Worm (Caenorhabditis elegans) whole organism, young adult: ENCODE data around the gene T28A11.4.

Source experiments
- B0261.1 ChIP-seq: sonication (generic microtip); optimal IDR thresholded peaks from 2 replicates; lab custom pipeline; 2016; ENCODE audit warnings: mild to moderate bottlenecking, missing genetic modification characterization, moderate library complexity, missing compliant biosample characterization
- D2030.7 ChIP-seq: fragments of 200-800 bp; sonication (Bioruptor generic); IDR thresholded peaks from 2 replicates; pipeline ENCODE4 v1.3.6; 2022; ENCODE audit warnings: missing genetic modification reagents, missing genetic modification characterization, missing compliant biosample characterization
- F37B4.10 ChIP-seq: fragments of 200-800 bp; sonication (Bioruptor generic); IDR thresholded peaks from 2 replicates; pipeline ENCODE4 v1.3.6; 2022; ENCODE audit warnings: missing genetic modification characterization, missing compliant biosample characterization
- F49E8.2 ChIP-seq: sonication (generic microtip); optimal IDR thresholded peaks from 3 replicates; lab custom pipeline; 2017; ENCODE audit warnings: missing genetic modification characterization, mild to moderate bottlenecking, missing compliant biosample characterization, antibody characterized with exemption, moderate library complexity; ENCODE audit not compliant: insufficient read depth
- K11D2.4 ChIP-seq: fragments of 200-800 bp; sonication (Bioruptor generic); IDR thresholded peaks from 2 replicates; pipeline ENCODE4 v1.3.6; 2022; ENCODE audit warnings: missing genetic modification reagents, missing genetic modification characterization, missing compliant biosample characterization
- K12H6.12 ChIP-seq: fragments of 200-800 bp; sonication (Bioruptor generic); optimal IDR thresholded peaks from 2 replicates; lab custom pipeline; 2018; ENCODE audit warnings: mild to moderate bottlenecking, missing genetic modification characterization, missing compliant biosample characterization
- Y95B8A.8 ChIP-seq: fragments of 200-800 bp; sonication (Bioruptor generic); IDR thresholded peaks from 2 replicates; pipeline ENCODE4 v1.3.6; 2022; ENCODE audit warnings: missing genetic modification reagents, missing genetic modification characterization, missing compliant biosample characterization
- atf-7 ChIP-seq: sonication (generic microtip); optimal IDR thresholded peaks from 2 replicates; lab custom pipeline; 2017; ENCODE audit warnings: mild to moderate bottlenecking, missing genetic modification characterization, missing compliant biosample characterization
- attf-3 ChIP-seq: fragments of 200-800 bp; sonication (Bioruptor generic); conservative IDR thresholded peaks from 2 replicates; pipeline ENCODE4 v1.3.6; 2022; ENCODE audit warnings: missing genetic modification reagents, missing genetic modification characterization, missing compliant biosample characterization
- attf-6 ChIP-seq: fragments of 200-800 bp; sonication (Bioruptor generic); IDR thresholded peaks from 2 replicates; pipeline ENCODE4 v1.3.6; 2022; ENCODE audit warnings: missing genetic modification reagents, missing genetic modification characterization, missing compliant biosample characterization
- bed-2 ChIP-seq: fragments of 200-800 bp; sonication (Bioruptor generic); IDR thresholded peaks from 2 replicates; pipeline ENCODE4 v1.3.6; 2022; ENCODE audit warnings: missing genetic modification reagents, missing genetic modification characterization, missing compliant biosample characterization
- ceh-100 ChIP-seq: fragments of 200-800 bp; sonication (Bioruptor generic); IDR thresholded peaks from 2 replicates; pipeline ENCODE4 v1.3.6; 2022; ENCODE audit warnings: missing genetic modification reagents, missing genetic modification characterization, missing compliant biosample characterization
- ceh-40 ChIP-seq: fragments of 200-800 bp; sonication (Bioruptor generic); IDR thresholded peaks from 2 replicates; pipeline ENCODE4 v1.3.6; 2022; ENCODE audit warnings: missing genetic modification characterization, missing compliant biosample characterization
- ceh-79 ChIP-seq: sonication (generic microtip); optimal IDR thresholded peaks from 2 replicates; lab custom pipeline; 2017; ENCODE audit warnings: mild to moderate bottlenecking, missing genetic modification characterization, missing compliant biosample characterization
- ets-4 ChIP-seq: fragments of 200-800 bp; sonication (Bioruptor generic); optimal IDR thresholded peaks from 2 replicates; lab custom pipeline; 2018; ENCODE audit warnings: mild to moderate bottlenecking, missing genetic modification characterization, missing compliant biosample characterization
- hsf-1 ChIP-seq: fragments of 200-800 bp; sonication (Bioruptor generic); IDR thresholded peaks from 2 replicates; pipeline ENCODE4 v1.3.6; 2022; ENCODE audit warnings: missing genetic modification reagents, missing genetic modification characterization, missing compliant biosample characterization
- lsl-1 ChIP-seq: fragments of 200-800 bp; sonication (Bioruptor generic); optimal IDR thresholded peaks from 2 replicates; lab custom pipeline; 2018; ENCODE audit warnings: mild to moderate bottlenecking, missing genetic modification characterization, moderate library complexity, missing compliant biosample characterization
- madf-10 ChIP-seq: sonication (generic microtip); optimal IDR thresholded peaks from 2 replicates; lab custom pipeline; 2016; ENCODE audit warnings: mild to moderate bottlenecking, missing genetic modification characterization, missing compliant biosample characterization
- madf-6 ChIP-seq: fragments of 200-800 bp; sonication (Bioruptor generic); IDR thresholded peaks from 2 replicates; pipeline ENCODE4 v1.3.6; 2022; ENCODE audit warnings: missing genetic modification reagents, missing genetic modification characterization, missing compliant biosample characterization
- madf-8 ChIP-seq: fragments of 200-800 bp; sonication (Bioruptor generic); conservative IDR thresholded peaks from 2 replicates; pipeline ENCODE4 v1.3.6; 2022; ENCODE audit warnings: missing genetic modification reagents, missing genetic modification characterization, missing compliant biosample characterization
- nfyb-1 ChIP-seq: fragments of 200-800 bp; sonication (Bioruptor generic); IDR thresholded peaks from 2 replicates; pipeline ENCODE4 v1.3.6; 2022; ENCODE audit warnings: missing genetic modification reagents, missing genetic modification characterization, missing compliant biosample characterization
- nhr-120 ChIP-seq: fragments of 200-800 bp; sonication (Bioruptor generic); IDR thresholded peaks from 2 replicates; pipeline ENCODE4 v1.3.6; 2022; ENCODE audit warnings: missing genetic modification characterization, missing compliant biosample characterization
- nhr-90 ChIP-seq: sonication (generic microtip); optimal IDR thresholded peaks from 2 replicates; lab custom pipeline; 2016; ENCODE audit warnings: missing genotype, mild to moderate bottlenecking, missing genetic modification characterization, missing compliant biosample characterization
- repo-1 ChIP-seq: sonication (generic microtip); optimal IDR thresholded peaks from 2 replicates; lab custom pipeline; 2017; ENCODE audit warnings: mild to moderate bottlenecking, missing genetic modification characterization, missing compliant biosample characterization
- rpc-1 ChIP-seq, 2 experiments: fragments of 150-350 bp in 1 of 2; sonication (generic microtip) in 1 of 2; optimal IDR thresholded peaks; 2 replicates each; lab custom pipeline; 2014 to 2018; ENCODE audit warnings: missing biosample characterization in 1 of 2, missing genetic modification characterization in 1 of 2, missing genetic modification reagents in 1 of 2, missing genotype in 1 of 2
- sea-2 ChIP-seq: fragments of 200-800 bp; sonication (Bioruptor generic); IDR thresholded peaks from 2 replicates; pipeline ENCODE4 v1.3.6; 2022; ENCODE audit warnings: missing genetic modification characterization, missing compliant biosample characterization
- snpc-1.3 ChIP-seq: sonication (generic microtip); optimal IDR thresholded peaks from 2 replicates; lab custom pipeline; 2017; ENCODE audit warnings: missing genetic modification characterization, mild to moderate bottlenecking, missing compliant biosample characterization, antibody characterized with exemption, moderate library complexity, missing genotype, missing genetic modification reagents; ENCODE audit not compliant: insufficient read depth
- snpc-4 ChIP-seq, 5 experiments: fragments of 150-350 bp in 1 of 5; sonication (generic microtip) in 4 of 5; optimal IDR thresholded peaks; 2 replicates each; lab custom pipeline; 2014 to 2018; ENCODE audit warnings: missing genetic modification characterization in 5 of 5, missing biosample characterization in 3 of 5, antibody characterized with exemption in 2 of 5, mild to moderate bottlenecking in 2 of 5, missing compliant biosample characterization in 2 of 5, missing genotype in 2 of 5, moderate library complexity in 2 of 5, missing genetic modification reagents in 1 of 5
- tlf-1 ChIP-seq: fragments of 200-800 bp; sonication (Bioruptor generic); optimal IDR thresholded peaks from 2 replicates; lab custom pipeline; 2018; ENCODE audit warnings: mild to moderate bottlenecking, missing genetic modification characterization, missing compliant biosample characterization
- unc-130 ChIP-seq: sonication (generic microtip); optimal IDR thresholded peaks from 2 replicates; lab custom pipeline; 2016; ENCODE audit warnings: missing genetic modification reagents, missing genetic modification characterization, missing compliant biosample characterization
- ztf-3 ChIP-seq: fragments of 200-800 bp; sonication (Bioruptor generic); optimal IDR thresholded peaks from 2 replicates; lab custom pipeline; 2018; ENCODE audit warnings: mild to moderate bottlenecking, missing genetic modification characterization, missing compliant biosample characterization

Gene T28A11.4

DNA sequence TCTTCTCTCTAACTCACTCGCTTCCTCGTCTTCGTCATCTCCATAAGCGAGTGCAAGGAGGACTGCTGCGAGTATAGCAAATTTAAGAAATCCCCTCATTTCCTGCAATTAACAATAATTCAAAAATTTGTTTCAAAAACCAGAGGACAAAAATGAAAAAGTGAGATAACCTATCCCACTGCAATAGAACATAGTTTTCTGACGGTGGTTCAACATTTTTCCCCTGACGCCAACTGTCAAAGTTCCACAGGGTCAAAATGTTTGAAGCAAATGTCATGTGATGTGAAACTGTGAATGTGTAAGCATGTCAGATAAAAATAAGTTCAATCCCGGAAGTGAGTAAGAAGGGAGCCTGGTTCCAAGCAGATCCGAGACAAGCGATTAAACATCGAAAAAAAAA, 4.4 kb upstream of the T28A11.4 start, which contains the start of gene T28A11.19 (continued):
- TF ChIP-seq Y95B8A.8 (GFP tag; lab: Robert Waterston, UW), result no peak

DNA sequence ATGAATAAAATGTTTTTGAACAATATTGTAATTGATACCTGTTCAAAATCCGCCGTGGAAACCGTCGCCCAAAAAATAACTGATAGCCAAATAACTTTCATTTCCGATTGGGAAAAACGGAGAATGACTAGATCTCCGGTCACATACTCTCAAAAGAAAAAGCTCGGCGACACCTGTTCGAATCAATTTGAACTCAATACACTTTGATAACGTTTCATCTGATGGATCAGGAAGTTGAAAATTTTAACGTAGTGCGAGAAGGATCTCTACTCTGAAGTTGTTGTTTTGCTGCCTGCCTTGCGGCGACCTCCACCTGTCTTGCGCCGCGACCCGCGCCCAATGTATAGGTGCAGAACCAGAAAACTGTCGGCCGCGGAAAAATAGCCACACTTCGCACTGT, 694 bp upstream of the T28A11.4 start, which contains the start of gene T28A11.20:
T28A11.20 (minus strand) TSS at position 101 of the 400 bp plus-strand sequence.
- no peak for TF ChIP-seq attf-3 (GFP tag; lab: Robert Waterston, UW)
- no peak for TF ChIP-seq rpc-1 (optimal IDR thresholded peaks at IDR 0.05; lab: Kevin White, UChicago)
- TF ChIP-seq rpc-1 (tag; optimal IDR thresholded peaks at IDR 0.05; lab: Kevin White, UChicago), result no peak
- TF ChIP-seq hsf-1 (GFP tag; lab: Robert Waterston, UW), result no peak
- TF ChIP-seq nhr-120 (GFP tag; lab: Robert Waterston, UW), result no peak
- TF ChIP-seq K11D2.4 (GFP tag; lab: Robert Waterston, UW), result no peak
- TF ChIP-seq snpc-1.3 (tag; lab: Kevin White, UChicago), result no peak
- TF ChIP-seq tlf-1, result no peak
- TF ChIP-seq ztf-3 (GFP tag; lab: Kevin White, UChicago), result no peak

DNA sequence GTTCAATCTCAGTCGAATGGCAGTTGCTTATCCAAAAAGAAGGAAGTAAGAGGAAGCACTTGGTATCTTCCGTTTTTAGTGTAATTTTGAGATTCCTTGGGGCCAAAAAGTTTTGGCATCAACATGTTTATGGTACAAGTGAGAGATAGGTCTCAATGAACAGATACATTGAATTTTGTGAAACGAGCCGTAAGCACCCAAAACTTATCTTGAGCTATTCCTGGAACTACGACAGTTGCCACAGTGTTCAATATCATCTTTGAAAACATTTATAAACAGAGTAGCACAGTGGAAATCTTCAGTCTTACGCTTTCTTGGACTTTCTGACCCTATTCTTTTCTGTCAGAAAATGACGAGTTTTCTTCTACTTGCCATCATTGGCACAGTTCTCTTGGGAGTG, 1.2 kb downstream of the T28A11.4 start, which contains the start of gene T28A11.3:
T28A11.3 (plus strand) TSS at position 301 of the 400 bp plus-strand sequence.
- TF ChIP-seq ceh-100 (GFP tag; lab: Robert Waterston, UW), result no peak

DNA sequence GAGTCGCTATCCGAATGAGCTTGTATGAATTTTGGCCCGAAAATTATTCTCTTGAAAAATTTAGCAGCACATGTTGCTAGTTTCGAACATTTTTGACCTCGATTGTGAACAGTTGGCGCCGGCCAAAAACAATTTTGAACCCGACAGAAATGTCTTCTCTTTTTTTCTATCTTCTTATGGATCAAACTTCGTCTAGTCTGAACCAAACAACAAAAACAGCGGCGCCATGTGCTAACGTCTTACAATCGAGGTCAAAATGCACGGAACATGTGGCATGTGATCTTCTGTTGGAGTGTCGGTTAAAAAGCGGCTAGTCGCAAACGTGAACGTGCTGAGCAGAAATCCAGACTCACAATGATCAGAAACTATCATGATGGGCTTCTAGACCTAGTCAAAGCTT, 2.3 kb downstream of the T28A11.4 start:
- TF ChIP-seq K12H6.12 (tag; lab: Kevin White, UChicago) (peak; percentile 9), lsl-1 (no peak)

DNA sequence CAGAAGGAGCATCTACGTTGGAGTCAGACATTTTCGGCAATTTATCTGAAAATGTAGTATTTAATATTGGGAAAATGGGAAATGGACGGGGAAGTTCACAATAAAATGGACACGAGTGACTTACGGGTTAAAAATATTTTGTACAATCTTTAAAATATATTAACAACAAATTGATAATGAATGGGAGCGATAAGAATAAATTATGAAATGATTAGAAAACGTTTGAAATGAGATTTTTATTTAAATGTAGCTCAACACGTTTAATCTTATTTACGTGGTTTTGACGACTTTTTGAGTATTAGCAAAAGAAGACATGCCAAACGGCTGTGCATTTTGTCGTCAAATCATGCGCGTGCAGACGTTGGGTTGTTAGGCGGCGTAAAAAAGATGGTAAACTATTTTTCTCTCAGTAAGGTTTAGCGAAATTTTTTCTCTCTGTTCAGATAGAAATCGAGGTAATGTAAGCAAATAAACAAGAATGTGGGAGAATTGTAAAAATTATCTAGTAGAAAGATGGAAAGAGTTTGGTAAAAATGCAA, 4.3 kb downstream of the T28A11.4 start, which contains the start of gene fbxa-64:
fbxa-64 (minus strand) TSS at position 51 of the 539 bp plus-strand sequence.
- TF ChIP-seq F37B4.10 (no peak), repo-1 (no peak), unc-130 (GFP tag; lab: Kevin White, UChicago) (no peak), madf-6 (GFP tag; lab: Robert Waterston, UW) (no peak), atf-7 (tag; lab: Kevin White, UChicago) (no peak), ceh-79 (no peak), attf-6 (GFP tag; lab: Robert Waterston, UW) (no peak)

- no peak for TF ChIP-seq madf-10 (tag; lab: Kevin White, UChicago)
- TF ChIP-seq madf-8 (GFP tag; lab: Robert Waterston, UW), result no peak
- TF ChIP-seq ets-4, result no peak
- TF ChIP-seq B0261.1, result no peak
- TF ChIP-seq attf-3 (GFP tag; lab: Robert Waterston, UW), result no peak
- TF ChIP-seq sea-2 (GFP tag; lab: Robert Waterston, UW), result no peak
- TF ChIP-seq bed-2 (GFP tag; lab: Robert Waterston, UW), result no peak
- TF ChIP-seq F49E8.2 (tag; lab: Kevin White, UChicago), result no peak
- TF ChIP-seq ceh-40 (GFP tag; lab: Robert Waterston, UW), result no peak
These were observed 5.3 kb downstream of the T28A11.4 start for ce11 chrV:3279138-3279537.

ce11 chrV:3280009-3280408, 6.2 kb downstream of the T28A11.4 start, which contains the start of gene T28A11.2:
Gene T28A11.2, plus strand, starts transcription at chrV:3280379.
- TF ChIP-seq nhr-90 (tag; lab: Kevin White, UChicago) (no peak), hsf-1 (GFP tag; lab: Robert Waterston, UW) (no peak), D2030.7 (GFP tag; lab: Robert Waterston, UW) (no peak), nfyb-1 (GFP tag; lab: Robert Waterston, UW) (no peak), snpc-4 (GFP tag; optimal IDR thresholded peaks at IDR 0.05; lab: Kevin White, UChicago) (no peak), snpc-4 (tag; optimal IDR thresholded peaks at IDR 0.05; lab: Kevin White, UChicago) (no peak)
- TF ChIP-seq, all 124 proteins: peak for 0
